Worm (Caenorhabditis elegans) whole organism, L3 larva: ENCODE results near the gene C06E1.9.

Source experiments
- ceh-28 ChIP-seq: fragments of 150-350 bp; optimal IDR thresholded peaks from 2 replicates; lab custom pipeline; 2014; ENCODE audit warnings: missing biosample characterization, missing genetic modification reagents, missing genetic modification characterization
- mdl-1 ChIP-seq: fragments of 150-350 bp; optimal IDR thresholded peaks from 2 replicates; lab custom pipeline; 2014; ENCODE audit warnings: missing biosample characterization, missing genetic modification characterization
- nhr-11 ChIP-seq: fragments of 150-350 bp; optimal IDR thresholded peaks from 2 replicates; lab custom pipeline; 2014; ENCODE audit warnings: missing biosample characterization, missing genetic modification characterization
- nhr-77 ChIP-seq: fragments of 150-350 bp; optimal IDR thresholded peaks from 2 replicates; lab custom pipeline; 2014; ENCODE audit warnings: missing biosample characterization, missing genetic modification characterization

ce11 chrIII:8620259-8620658, 10.7 kb upstream of the C06E1.9 start:
- TF ChIP-seq nhr-77 (tag; lab: Kevin White, UChicago): no peak
- TF ChIP-seq ceh-28 (tag; lab: Kevin White, UChicago): no peak
- TF ChIP-seq nhr-11 (tag; lab: Kevin White, UChicago): no peak
- no peak for TF ChIP-seq mdl-1 (tag; lab: Kevin White, UChicago)
